Worm (Caenorhabditis elegans): ENCODE data around the gene pgp-12.

pgp-12 gene

DNA sequence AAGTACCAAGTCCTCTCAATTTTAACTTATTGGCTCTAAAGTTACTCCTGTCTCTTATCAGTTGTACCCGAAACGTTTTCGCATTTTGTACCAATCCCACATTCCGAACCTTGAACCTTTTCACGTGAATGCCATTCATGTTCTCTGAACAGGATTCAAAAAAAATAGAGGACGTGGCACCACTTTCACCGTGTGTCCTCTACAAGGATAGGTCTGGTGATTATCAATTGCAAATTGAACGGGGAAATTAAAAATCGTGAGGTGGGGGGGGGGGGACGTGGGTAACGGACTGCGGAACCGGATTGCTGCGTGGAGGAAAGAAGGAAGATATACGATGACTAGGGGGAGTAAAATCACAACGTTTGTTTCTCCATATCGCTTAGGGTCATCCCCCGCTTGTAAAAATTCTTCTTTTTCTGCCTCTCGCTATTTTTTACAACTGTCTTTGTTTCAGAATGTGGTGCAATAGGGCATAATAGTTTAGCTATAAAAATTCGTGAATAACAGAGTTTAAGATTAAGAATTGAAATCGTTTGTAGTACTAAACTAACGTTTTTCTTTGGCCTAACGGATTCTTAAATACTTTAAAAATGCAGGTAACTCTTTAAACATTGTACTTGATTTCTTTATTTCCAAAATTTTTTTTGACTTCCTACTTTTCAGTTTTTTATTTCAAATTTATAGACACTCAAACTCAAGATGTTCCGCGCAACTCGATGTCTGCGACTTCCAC is 50.3 kb downstream of the pgp-12 start, which contains the start of gene alh-13:
alh-13 (plus strand) TSS at position 683 of the 733 bp plus-strand sequence.
- TF ChIP-seq ztf-23 (GFP tag; IDR thresholded peaks at IDR 0.05): no peak
- TF ChIP-seq med-1 (GFP tag; optimal IDR thresholded peaks at IDR 0.05; ENCODE audit: insufficient read depth): no peak
- TF ChIP-seq cog-1 (tag; optimal IDR thresholded peaks at IDR 0.05): no peak
- TF ChIP-seq tab-1 (GFP tag; IDR thresholded peaks at IDR 0.05): no peak
- no peak for TF ChIP-seq ztf-29 (GFP tag; IDR thresholded peaks at IDR 0.05)
- no peak for TF ChIP-seq klf-2 (GFP tag; conservative IDR thresholded peaks at IDR 0.05)
- TF ChIP-seq flt-1 (GFP tag; IDR thresholded peaks at IDR 0.05): no peak
